Fruit fly (Drosophila melanogaster) whole organism, embryonic: ENCODE measurements around the gene CG10068.

ENCODE experiments used
- Abd-B ChIP-seq: fragments of 200-800 bp; sonication (Bioruptor generic); optimal IDR thresholded peaks from 2 replicates; lab custom pipeline; 2018; ENCODE audit warnings: missing biosample characterization, mild to moderate bottlenecking, missing genetic modification characterization, moderate library complexity
- Ada2b ChIP-seq: fragments of 200-800 bp; sonication (Bioruptor generic); IDR thresholded peaks from 2 replicates; pipeline ENCODE4 v1.3.6; 2022; ENCODE audit warnings: missing biosample characterization, missing genetic modification characterization
- Blimp-1 ChIP-seq: fragments of 200-800 bp; sonication (Bioruptor generic); optimal IDR thresholded peaks from 3 replicates; lab custom pipeline; 2018; ENCODE audit warnings: missing biosample characterization, missing genetic modification characterization, mild to moderate bottlenecking, moderate library complexity, missing genetic modification reagents
- CG10431 ChIP-seq: fragments of 200-800 bp; sonication (Bioruptor generic); optimal IDR thresholded peaks from 3 replicates; lab custom pipeline; 2018; ENCODE audit warnings: missing biosample characterization, mild to moderate bottlenecking, missing genetic modification characterization
- CG12769 ChIP-seq: fragments of 200-800 bp; sonication (Bioruptor generic); optimal IDR thresholded peaks from 2 replicates; lab custom pipeline; 2019; ENCODE audit warnings: missing biosample characterization, mild to moderate bottlenecking, missing genetic modification characterization, moderate library complexity
- CG14014 ChIP-seq: fragments of 200-800 bp; sonication (Bioruptor generic); IDR thresholded peaks from 2 replicates; pipeline ENCODE4 v1.3.6; 2022; ENCODE audit warnings: missing biosample characterization, missing genetic modification characterization
- CG14441 ChIP-seq: fragments of 200-800 bp; sonication (Bioruptor generic); IDR thresholded peaks from 2 replicates; pipeline ENCODE4 v1.3.6; 2022; ENCODE audit warnings: missing biosample characterization, missing genetic modification characterization
- CG18476 ChIP-seq: fragments of 200-800 bp; sonication (Bioruptor generic); optimal IDR thresholded peaks from 2 replicates; lab custom pipeline; 2016; ENCODE audit warnings: missing biosample characterization, mild to moderate bottlenecking, missing genetic modification characterization
- CG2199 ChIP-seq: fragments of 200-800 bp; sonication (Bioruptor generic); IDR thresholded peaks from 3 replicates; pipeline ENCODE4 v1.3.6; 2022; ENCODE audit warnings: missing biosample characterization, missing genetic modification characterization
- CG2712 ChIP-seq: fragments of 200-800 bp; optimal IDR thresholded peaks from 3 replicates; lab custom pipeline; 2019; ENCODE audit warnings: missing biosample characterization, mild to moderate bottlenecking, missing genetic modification characterization, moderate library complexity
- CG30431 ChIP-seq: fragments of 200-800 bp; sonication (Bioruptor generic); optimal IDR thresholded peaks from 2 replicates; lab custom pipeline; 2017; ENCODE audit warnings: missing biosample characterization, missing genetic modification characterization
- CG31365 ChIP-seq: fragments of 200-800 bp; sonication (Bioruptor generic); optimal IDR thresholded peaks from 2 replicates; lab custom pipeline; 2018; ENCODE audit warnings: missing biosample characterization, mild to moderate bottlenecking, missing genetic modification characterization
- CG33557 ChIP-seq: fragments of 200-800 bp; sonication (Bioruptor generic); optimal IDR thresholded peaks from 2 replicates; lab custom pipeline; 2019; ENCODE audit warnings: missing biosample characterization, mild to moderate bottlenecking, missing genetic modification characterization, moderate library complexity
- CG4360 ChIP-seq: fragments of 200-800 bp; sonication (Bioruptor generic); IDR thresholded peaks from 2 replicates; pipeline ENCODE4 v1.3.6; 2022; ENCODE audit warnings: missing biosample characterization, missing genetic modification characterization
- CG4730 ChIP-seq: fragments of 200-800 bp; sonication (Bioruptor generic); IDR thresholded peaks from 2 replicates; pipeline ENCODE4 v1.3.6; 2022; ENCODE audit warnings: missing biosample characterization, missing genetic modification characterization
- CG8924 ChIP-seq: fragments of 200-800 bp; optimal IDR thresholded peaks from 3 replicates; lab custom pipeline; 2019; ENCODE audit warnings: missing biosample characterization, mild to moderate bottlenecking, missing genetic modification characterization, moderate library complexity
- CG9817 ChIP-seq: fragments of 200-800 bp; sonication (Bioruptor generic); optimal IDR thresholded peaks from 2 replicates; lab custom pipeline; 2018; ENCODE audit warnings: missing biosample characterization, mild to moderate bottlenecking, missing genetic modification characterization, moderate library complexity
- Dbx ChIP-seq: fragments of 200-800 bp; sonication (Bioruptor generic); IDR thresholded peaks from 3 replicates; pipeline ENCODE4 v1.3.6; 2022; ENCODE audit warnings: missing biosample characterization, missing genetic modification characterization
- Elba2 ChIP-seq: fragments of 200-800 bp; sonication (Bioruptor generic); optimal IDR thresholded peaks from 3 replicates; lab custom pipeline; 2016; ENCODE audit warnings: missing biosample characterization, missing genetic modification characterization
- Ets65A ChIP-seq: fragments of 200-800 bp; sonication (Bioruptor generic); peaks from one replicate; lab custom pipeline; 2016; ENCODE audit warnings: missing biosample characterization, missing genetic modification characterization
- HLH3B ChIP-seq: fragments of 200-800 bp; sonication (Bioruptor generic); IDR thresholded peaks from 2 replicates; pipeline ENCODE4 v1.3.6; 2022; ENCODE audit warnings: missing biosample characterization, missing genetic modification characterization
- Hr78 ChIP-seq, 2 experiments: fragments of 200-800 bp in 1 of 2; fragments of >200 bp in 1 of 2; sonication (Bioruptor generic) in 1 of 2; optimal IDR thresholded peaks; 2 replicates each; lab custom pipeline; 2017 to 2019; ENCODE audit warnings: missing biosample characterization in 2 of 2, missing genetic modification characterization in 2 of 2, mild to moderate bottlenecking in 1 of 2, moderate library complexity in 1 of 2
- Mes4 ChIP-seq: fragments of 200-800 bp; sonication (Bioruptor generic); optimal IDR thresholded peaks from 2 replicates; lab custom pipeline; 2016; ENCODE audit warnings: missing biosample characterization, missing genetic modification characterization
- NFAT ChIP-seq: fragments of 200-800 bp; sonication (Bioruptor generic); IDR thresholded peaks from 2 replicates; pipeline ENCODE4 v1.3.6; 2022; ENCODE audit warnings: missing biosample characterization, missing genetic modification characterization
- Rfx ChIP-seq: fragments of 200-800 bp; sonication (Bioruptor generic); IDR thresholded peaks from 2 replicates; pipeline ENCODE4 v1.3.6; 2022; ENCODE audit warnings: missing biosample characterization, missing genetic modification characterization
- Sry-δ ChIP-seq: fragments of 200-800 bp; sonication (Bioruptor generic); optimal IDR thresholded peaks from 2 replicates; lab custom pipeline; 2016; ENCODE audit warnings: missing biosample characterization, missing genetic modification characterization
- TFAM ChIP-seq: fragments of 200-800 bp; sonication (Bioruptor generic); optimal IDR thresholded peaks from 2 replicates; lab custom pipeline; 2017; ENCODE audit warnings: missing biosample characterization, missing genetic modification characterization, inconsistent platforms
- ac ChIP-seq: fragments of 200-800 bp; sonication (Bioruptor generic); optimal IDR thresholded peaks from 3 replicates; lab custom pipeline; 2017; ENCODE audit warnings: missing biosample characterization, mild to moderate bottlenecking, missing genetic modification characterization
- amos ChIP-seq: fragments of 200-800 bp; sonication (Bioruptor generic); IDR thresholded peaks from 2 replicates; pipeline ENCODE4 v1.3.6; 2022; ENCODE audit warnings: missing biosample characterization, missing genetic modification characterization; ENCODE audit not compliant: partially characterized antibody
- az2 ChIP-seq: fragments of 200-800 bp; sonication (Bioruptor generic); optimal IDR thresholded peaks from 3 replicates; lab custom pipeline; 2016; ENCODE audit warnings: missing biosample characterization, missing genetic modification characterization
- br ChIP-seq: fragments of >200 bp; optimal IDR thresholded peaks from 2 replicates; lab custom pipeline; 2017
- cg ChIP-seq: fragments of 200-800 bp; sonication (Bioruptor generic); optimal IDR thresholded peaks from 3 replicates; lab custom pipeline; 2019; ENCODE audit warnings: missing biosample characterization, mild to moderate bottlenecking, missing genetic modification characterization, moderate library complexity
- ci ChIP-seq: fragments of 200-800 bp; sonication (Bioruptor generic); IDR thresholded peaks from 3 replicates; pipeline ENCODE4 v1.3.6; 2022; ENCODE audit warnings: missing biosample characterization, missing genetic modification characterization
- crol ChIP-seq: fragments of 200-800 bp; sonication (Bioruptor generic); IDR thresholded peaks from 2 replicates; pipeline ENCODE4 v1.3.6; 2022; ENCODE audit warnings: missing biosample characterization, missing genetic modification characterization
- da ChIP-seq: fragments of 200-800 bp; sonication (Bioruptor generic); optimal IDR thresholded peaks from 2 replicates; lab custom pipeline; 2016; ENCODE audit warnings: missing biosample characterization, missing genetic modification characterization
- ftz-f1 ChIP-seq: fragments of 200-800 bp; sonication (Bioruptor generic); optimal IDR thresholded peaks from 2 replicates; lab custom pipeline; 2016; ENCODE audit warnings: missing biosample characterization, missing genetic modification characterization
- grau ChIP-seq: fragments of 200-800 bp; optimal IDR thresholded peaks from 3 replicates; lab custom pipeline; 2019; ENCODE audit warnings: missing biosample characterization, mild to moderate bottlenecking, missing genetic modification characterization, moderate library complexity
- hth ChIP-seq: fragments of >200 bp; optimal IDR thresholded peaks from 2 replicates; lab custom pipeline; 2017; ENCODE audit warnings: inconsistent platforms
- insv ChIP-seq, 2 experiments: fragments of 200-800 bp; sonication (Bioruptor generic); optimal IDR thresholded peaks; 3 replicates each; lab custom pipeline; 2016 to 2018; ENCODE audit warnings: missing biosample characterization in 2 of 2, missing genetic modification characterization in 2 of 2
- kni ChIP-seq: fragments of 200-800 bp; sonication (Bioruptor generic); optimal IDR thresholded peaks from 3 replicates; lab custom pipeline; 2017; ENCODE audit warnings: mild to moderate bottlenecking, missing biosample characterization, missing genetic modification reagents, missing genetic modification characterization
- nom ChIP-seq: fragments of 200-800 bp; sonication (Bioruptor generic); optimal IDR thresholded peaks from 2 replicates; lab custom pipeline; 2017; ENCODE audit warnings: missing biosample characterization, missing genetic modification characterization, mild to moderate bottlenecking, moderate library complexity, missing genetic modification reagents
- oc ChIP-seq: fragments of 200-800 bp; sonication (Bioruptor generic); optimal IDR thresholded peaks from 2 replicates; lab custom pipeline; 2018; ENCODE audit warnings: missing biosample characterization, mild to moderate bottlenecking, missing genetic modification characterization, moderate library complexity
- onecut ChIP-seq: fragments of 200-800 bp; sonication (Bioruptor generic); IDR thresholded peaks from 2 replicates; pipeline ENCODE4 v1.3.6; 2022; ENCODE audit warnings: missing biosample characterization, missing genetic modification characterization
- psq ChIP-seq: fragments of 200-800 bp; sonication (Bioruptor generic); optimal IDR thresholded peaks from 2 replicates; lab custom pipeline; 2017; ENCODE audit warnings: missing biosample characterization, missing genetic modification characterization
- sens ChIP-seq: fragments of 200-800 bp; sonication (Bioruptor generic); peaks from one replicate; lab custom pipeline; 2016; ENCODE audit warnings: missing biosample characterization, missing genetic modification characterization
- slbo ChIP-seq: fragments of 200-800 bp; sonication (Bioruptor generic); IDR thresholded peaks from 2 replicates; pipeline ENCODE4 v1.3.6; 2022; ENCODE audit warnings: missing biosample characterization, missing genetic modification characterization
- tgo ChIP-seq: fragments of 200-800 bp; sonication (Bioruptor generic); IDR thresholded peaks from 3 replicates; pipeline ENCODE4 v1.3.6; 2022; ENCODE audit warnings: missing biosample characterization, missing genetic modification characterization
- tup ChIP-seq: fragments of 200-800 bp; sonication (Bioruptor generic); optimal IDR thresholded peaks from 2 replicates; lab custom pipeline; 2016; ENCODE audit warnings: missing biosample characterization, mild to moderate bottlenecking, missing genetic modification characterization, moderate library complexity

CG10068 gene

dm6 chr3R:7107713-7108588, 19.9 kb downstream of the CG10068 start (continued):
- TF ChIP-seq slbo (GFP tag; lab: Robert Waterston, UW) (no peak), CG14014 (GFP tag; lab: Robert Waterston, UW) (no peak), grau (peak; percentile 3), nom (GFP tag; lab: Kevin White, UChicago) (no peak), Sry-δ (GFP tag; lab: Kevin White, UChicago) (no peak), NFAT (GFP tag; lab: Robert Waterston, UW) (no peak), oc (tag; lab: Kevin White, UChicago) (peak; percentile 10), tup (GFP tag; lab: Kevin White, UChicago) (no peak), sens (GFP tag; lab: Kevin White, UChicago) (peak; percentile 80), Ada2b (GFP tag; lab: Robert Waterston, UW) (no peak), cg (peak; percentile 78), CG4730 (GFP tag; lab: Robert Waterston, UW) (no peak), CG2712 (peak; percentile 15), Mes4 (peak; percentile 45), HLH3B (GFP tag; lab: Robert Waterston, UW) (no peak), Hr78 (GFP tag; optimal IDR thresholded peaks at IDR 0.05; lab: Kevin White, UChicago) (peak in 1 of 2 experiments; percentile 14)

DNA sequence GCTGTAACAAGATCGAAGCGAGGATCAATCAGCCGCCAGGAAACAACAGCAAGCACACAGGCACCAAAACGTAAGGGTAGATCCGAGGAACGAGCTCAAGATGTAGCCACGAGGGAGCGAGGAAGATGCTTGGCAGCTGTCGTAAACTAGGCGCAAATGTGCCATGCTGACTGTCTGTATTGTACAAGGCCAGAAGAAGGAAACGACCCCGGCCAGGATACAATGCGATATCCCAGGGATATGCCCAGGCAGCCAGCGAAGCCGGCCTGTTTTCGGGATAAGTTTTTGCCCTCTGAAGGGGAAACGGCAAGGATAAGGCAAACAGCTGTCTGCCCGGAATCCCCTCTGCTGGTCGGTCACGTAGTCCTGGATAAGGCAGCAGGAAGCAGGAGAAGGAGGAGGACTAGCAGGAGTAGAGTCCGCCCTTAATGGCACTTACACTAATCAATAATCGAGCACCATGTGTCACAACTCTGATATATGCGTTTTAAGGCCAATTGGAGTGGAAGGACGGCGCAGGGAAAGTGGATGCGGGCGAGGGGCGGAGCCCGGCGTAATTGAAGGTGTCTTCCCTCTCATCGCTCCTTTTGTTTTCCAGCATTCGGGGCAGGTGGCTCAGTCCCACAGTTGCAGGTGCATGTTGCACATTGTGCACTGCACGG, 22.2 kb downstream of the CG10068 start:
- TF ChIP-seq ftz-f1 (GFP tag; lab: Kevin White, UChicago) (no peak), az2 (GFP tag; lab: Kevin White, UChicago) (no peak), CG18476 (GFP tag; lab: Kevin White, UChicago) (no peak), psq (GFP tag; lab: Kevin White, UChicago) (no peak), CG8924 (tag; lab: Kevin White, UChicago) (no peak), ac (GFP tag; lab: Kevin White, UChicago) (peak; percentile 84), CG9817 (tag; lab: Kevin White, UChicago) (no peak), CG14441 (GFP tag; lab: Robert Waterston, UW) (no peak), Rfx (GFP tag; lab: Robert Waterston, UW) (no peak), CG10431 (no peak), insv (GFP tag; optimal IDR thresholded peaks at IDR 0.05; lab: Kevin White, UChicago) (peak in 1 of 2 experiments; percentile 76), CG31365 (tag; lab: Kevin White, UChicago) (no peak), Abd-B (no peak), ci (GFP tag; lab: Robert Waterston, UW) (no peak), tgo (no peak), CG12769 (no peak), crol (GFP tag; lab: Robert Waterston, UW) (peak; percentile 62; the same call in 1 of the 2 replicates), Blimp-1 (GFP tag; lab: Kevin White, UChicago) (no peak), onecut (peak; percentile 43; the same call in 1 of the 2 replicates), hth (lab: Kevin White, UChicago) (peak; percentile 62), da (GFP tag; lab: Kevin White, UChicago) (peak; percentile 30), CG30431 (GFP tag; lab: Kevin White, UChicago) (no peak), CG33557 (GFP tag; lab: Kevin White, UChicago) (no peak), Dbx (GFP tag; lab: Robert Waterston, UW) (no peak), sens (GFP tag; lab: Kevin White, UChicago) (peak; percentile 70), tup (GFP tag; lab: Kevin White, UChicago) (no peak), CG4360 (GFP tag; lab: Robert Waterston, UW) (0 out of 2 replicates have a peak, but pooled peaks have one; percentile 22), CG2199 (GFP tag; lab: Robert Waterston, UW) (peak; percentile 85), amos (GFP tag; lab: Robert Waterston, UW) (no peak), TFAM (no peak), br (lab: Kevin White, UChicago) (no peak), Elba2 (GFP tag; lab: Kevin White, UChicago) (peak; percentile 18), kni (peak; percentile 50), Ets65A (GFP tag; lab: Kevin White, UChicago) (peak; percentile 14)
